Worm (Caenorhabditis elegans): ENCODE data around the gene C13F10.7.

DNA sequence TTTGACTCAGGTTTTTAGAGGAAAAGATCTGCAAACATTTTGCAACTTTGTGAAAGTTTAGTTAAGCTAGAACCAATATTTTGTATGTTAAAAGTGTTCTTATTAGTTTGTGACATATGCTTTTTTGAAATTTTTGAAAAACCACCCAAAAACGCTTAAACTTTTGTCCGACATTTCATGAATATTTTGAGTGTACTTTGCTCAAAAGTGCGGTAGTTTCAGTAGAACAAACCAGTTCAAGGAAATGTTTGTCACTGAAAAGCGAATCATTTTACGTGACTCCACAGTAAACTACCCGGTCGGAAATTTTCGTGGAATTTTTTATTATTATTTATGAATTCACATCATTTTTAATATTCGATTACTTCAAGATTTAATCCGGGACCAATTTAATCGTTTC is 38.5 kb downstream of the C13F10.7 start, which contains the start of gene pitr-5:
- TF ChIP-seq unc-62 (GFP tag; optimal IDR thresholded peaks at IDR 0.05 in 1 of 2), result no peak
- no peak for TF ChIP-seq unc-62 (tag; optimal IDR thresholded peaks at IDR 0.05)
- TF ChIP-seq ama-1 (optimal IDR thresholded peaks at IDR 0.05), result no peak
- TF ChIP-seq lin-39 (tag; optimal IDR thresholded peaks at IDR 0.05), result no peak
- no peak for TF ChIP-seq rbr-2 (tag; optimal IDR thresholded peaks at IDR 0.05)

All from whole organism, L4 larva.